Fruit fly (Drosophila melanogaster): ENCODE results near the gene CG31678.
A peak's percentile ranks its signal among the peaks of the same experiment; 100 is the strongest.

Gene CG31678

dm6 chr2L:20716077-20716476, 40.3 kb upstream of the CG31678 start (continued):
- TF ChIP-seq lmd (GFP tag; IDR thresholded peaks at IDR 0.05) = no peak
- no peak for TF ChIP-seq Sox100B (GFP tag; optimal IDR thresholded peaks at IDR 0.05)
- TF ChIP-seq odd (GFP tag; optimal IDR thresholded peaks at IDR 0.05) = no peak
- TF ChIP-seq CG8281 (tag; optimal IDR thresholded peaks at IDR 0.05) = no peak
- no peak for TF ChIP-seq CG14667 (GFP tag; IDR thresholded peaks at IDR 0.05)
- no peak for TF ChIP-seq sob (GFP tag; IDR thresholded peaks at IDR 0.05)
- TF ChIP-seq CG14014 (GFP tag; IDR thresholded peaks at IDR 0.05) = no peak
- no peak for TF ChIP-seq maf-S (GFP tag; optimal IDR thresholded peaks at IDR 0.05)
- no peak for TF ChIP-seq Sry-δ (GFP tag; optimal IDR thresholded peaks at IDR 0.05)
- TF ChIP-seq hkb (optimal IDR thresholded peaks at IDR 0.05) = no peak
- no peak for TF ChIP-seq hkb (GFP tag; IDR thresholded peaks at IDR 0.05)
- TF ChIP-seq CG3065 (GFP tag; optimal IDR thresholded peaks at IDR 0.05) = no peak
- TF ChIP-seq croc (GFP tag; conservative IDR thresholded peaks at IDR 0.05) = no peak
- 0 out of 3 replicates have a peak, but pooled peaks have one; percentile 20 for TF ChIP-seq CG34224 (GFP tag; IDR thresholded peaks at IDR 0.05; ENCODE audit: partially characterized antibody)
- peak; percentile 47 for TF ChIP-seq CG2712 (tag; optimal IDR thresholded peaks at IDR 0.05)
- no peak for TF ChIP-seq Dll (GFP tag; IDR thresholded peaks at IDR 0.05; ENCODE audit: partially characterized antibody)
- no peak for TF ChIP-seq Camta (GFP tag; optimal IDR thresholded peaks at IDR 0.05)
- TF ChIP-seq ERR (GFP tag; optimal IDR thresholded peaks at IDR 0.05) = no peak
- TF ChIP-seq scrt (GFP tag; optimal IDR thresholded peaks at IDR 0.05) = no peak
- TF ChIP-seq psq (GFP tag; optimal IDR thresholded peaks at IDR 0.05) = no peak
- TF ChIP-seq CG3407 (GFP tag; optimal IDR thresholded peaks at IDR 0.05) = peak; percentile 16
- TF ChIP-seq dan (GFP tag; IDR thresholded peaks at IDR 0.05) = no peak
- TF ChIP-seq H15 (GFP tag; IDR thresholded peaks at IDR 0.05) = no peak
- no peak for TF ChIP-seq gem (tag; optimal IDR thresholded peaks at IDR 0.05)
- TF ChIP-seq CG3163 (GFP tag; optimal IDR thresholded peaks at IDR 0.05) = no peak
- no peak for TF ChIP-seq CG32772 (GFP tag; IDR thresholded peaks at IDR 0.05)
- peak; percentile 16; the same call in 1 of the 3 replicates for TF ChIP-seq CG17361 (GFP tag; IDR thresholded peaks at IDR 0.05)
- no peak for TF ChIP-seq CG30403 (GFP tag; optimal IDR thresholded peaks at IDR 0.05)
- TF ChIP-seq zfh1 (GFP tag; IDR thresholded peaks at IDR 0.05) = no peak
- no peak for TF ChIP-seq sc (optimal IDR thresholded peaks at IDR 0.05)
- peak; percentile 12 for TF ChIP-seq sc (GFP tag; optimal IDR thresholded peaks at IDR 0.05)
- TF ChIP-seq CG15601 (tag; optimal IDR thresholded peaks at IDR 0.05) = peak; percentile 52
- TF ChIP-seq CG12155 (GFP tag; optimal IDR thresholded peaks at IDR 0.05) = no peak
- no peak for TF ChIP-seq MBD-R2 (GFP tag; IDR thresholded peaks at IDR 0.05)
- no peak for TF ChIP-seq emc (GFP tag; optimal IDR thresholded peaks at IDR 0.05)
- TF ChIP-seq Meics (GFP tag; optimal IDR thresholded peaks at IDR 0.05) = no peak
- TF ChIP-seq CG1647 (GFP tag; optimal IDR thresholded peaks at IDR 0.05) = no peak
- no peak for TF ChIP-seq crol (GFP tag; IDR thresholded peaks at IDR 0.05)
- TF ChIP-seq chif (GFP tag; optimal IDR thresholded peaks at IDR 0.05) = no peak
- TF ChIP-seq HHEX (GFP tag; optimal IDR thresholded peaks at IDR 0.05) = no peak
- TF ChIP-seq CG1832 (GFP tag; optimal IDR thresholded peaks at IDR 0.05) = no peak
- no peak for TF ChIP-seq en (GFP tag; optimal IDR thresholded peaks at IDR 0.05)
- no peak for TF ChIP-seq run (tag; optimal IDR thresholded peaks at IDR 0.05)
- no peak for TF ChIP-seq CG1602 (GFP tag; optimal IDR thresholded peaks at IDR 0.05)
- no peak for TF ChIP-seq prd (optimal IDR thresholded peaks at IDR 0.05)
- TF ChIP-seq prd (GFP tag; IDR thresholded peaks at IDR 0.05) = no peak
- no peak for TF ChIP-seq lilli (GFP tag; optimal IDR thresholded peaks at IDR 0.05)
- no peak for TF ChIP-seq CG7357 (GFP tag; IDR thresholded peaks at IDR 0.05)
- TF ChIP-seq pros (GFP tag; optimal IDR thresholded peaks at IDR 0.05) = peak; percentile 82
- no peak for TF ChIP-seq tin (GFP tag; optimal IDR thresholded peaks at IDR 0.05)
- TF ChIP-seq CG2875 (GFP tag; optimal IDR thresholded peaks at IDR 0.05) = peak; percentile 20
- no peak for TF ChIP-seq fd3F (GFP tag; optimal IDR thresholded peaks at IDR 0.05)
- TF ChIP-seq CG12659 (GFP tag; optimal IDR thresholded peaks at IDR 0.05) = no peak

All from whole organism, embryonic.